Worm (Caenorhabditis elegans) whole organism, L1 larva: ENCODE measurements around the gene srlf-36.

ENCODE experiments used
- fos-1 ChIP-seq: fragments of 150-350 bp; optimal IDR thresholded peaks from 2 replicates; lab custom pipeline; 2014; ENCODE audit warnings: missing biosample characterization, missing genetic modification characterization
- mep-1 ChIP-seq: fragments of 150-350 bp; optimal IDR thresholded peaks from 2 replicates; lab custom pipeline; 2014; ENCODE audit warnings: missing biosample characterization, missing genetic modification characterization
- nhr-11 ChIP-seq: fragments of 150-350 bp; optimal IDR thresholded peaks from 2 replicates; lab custom pipeline; 2014; ENCODE audit warnings: missing biosample characterization, missing genetic modification characterization
- nhr-85 ChIP-seq: sonication (generic microtip); peaks from one replicate; lab custom pipeline; 2016; ENCODE audit warnings: missing genetic modification characterization, inconsistent platforms, missing compliant biosample characterization
- skn-1 ChIP-seq: fragments of 150-350 bp; optimal IDR thresholded peaks from 2 replicates; lab custom pipeline; 2014; ENCODE audit warnings: missing biosample characterization, missing genetic modification characterization

- no peak for TF ChIP-seq fos-1 (tag; lab: Kevin White, UChicago)
- TF ChIP-seq skn-1 = no peak
- TF ChIP-seq nhr-11 = no peak
- no peak for TF ChIP-seq mep-1 (tag; lab: Kevin White, UChicago)
- TF ChIP-seq nhr-85 (tag; lab: Kevin White, UChicago) = no peak
Measured at ce11 chrV:574639-575038, 34.9 kb downstream of the srlf-36 start, which contains the start of gene C14C6.13.
